Worm (Caenorhabditis elegans): ENCODE measurements around the gene exc-15.
"Not testable (repeated sequence)": the region's sequence is repeated elsewhere in the genome, so short reads cannot be mapped to it uniquely, and the experiment has no call there.

Gene exc-15

DNA sequence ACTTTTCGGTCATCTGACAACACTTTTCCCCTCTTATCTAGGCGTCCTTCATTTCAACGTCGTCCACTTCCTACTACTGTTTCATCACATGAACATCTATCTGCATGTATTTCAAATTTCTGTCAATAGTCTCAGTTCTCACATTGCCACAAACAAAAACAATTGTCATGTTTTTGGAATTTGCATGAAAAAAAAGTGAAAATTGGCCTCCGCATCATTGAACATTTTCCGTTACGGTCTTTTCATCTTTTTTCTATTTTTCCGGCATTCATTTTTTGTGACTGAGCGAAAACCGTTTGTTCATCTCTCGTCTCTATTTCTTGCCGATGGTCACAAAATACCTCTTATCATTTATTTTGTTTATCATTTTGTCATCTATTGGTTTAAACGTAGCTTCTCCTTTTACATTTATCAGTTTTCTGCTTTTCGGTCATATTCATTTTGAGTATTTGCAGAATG lies at the start of gene exc-15:
exc-15 (plus strand) TSS at position 411 of the 459 bp plus-strand sequence.
- no peak for TF ChIP-seq unc-62 (GFP tag; optimal IDR thresholded peaks at IDR 0.05)

DNA sequence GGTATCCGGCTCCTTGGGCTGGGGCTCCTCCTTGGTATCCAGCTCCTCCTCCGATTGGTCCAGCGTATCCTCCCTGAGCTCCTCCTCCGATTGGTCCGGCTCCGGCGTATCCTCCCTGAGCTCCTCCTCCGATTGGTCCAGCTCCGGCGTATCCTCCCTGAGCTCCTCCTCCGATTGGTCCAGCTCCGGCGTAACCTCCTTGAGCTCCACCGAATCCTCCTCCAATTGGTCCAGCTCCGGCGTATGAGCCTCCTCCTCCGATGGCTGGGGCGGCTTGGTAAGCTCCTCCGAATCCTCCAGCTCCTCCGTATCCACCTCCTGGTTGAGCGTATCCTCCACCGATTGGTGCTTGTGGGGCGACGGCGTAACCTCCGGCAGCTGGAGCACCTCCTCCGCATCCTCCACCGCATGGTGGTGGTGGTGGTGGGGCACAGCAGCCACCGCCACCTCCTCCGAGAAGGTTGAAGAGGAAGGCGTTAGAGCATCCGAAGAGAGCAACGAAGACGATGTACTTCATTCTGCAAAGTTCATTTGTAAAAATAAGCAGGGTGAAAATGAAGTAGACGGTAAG lies 47.8 kb upstream of the exc-15 start, which contains the start of gene Y47D7A.13:
Y47D7A.13 (minus strand) TSS at position 517 of the 571 bp plus-strand sequence.
- no peak for TF ChIP-seq unc-62 (GFP tag; optimal IDR thresholded peaks at IDR 0.05)

DNA sequence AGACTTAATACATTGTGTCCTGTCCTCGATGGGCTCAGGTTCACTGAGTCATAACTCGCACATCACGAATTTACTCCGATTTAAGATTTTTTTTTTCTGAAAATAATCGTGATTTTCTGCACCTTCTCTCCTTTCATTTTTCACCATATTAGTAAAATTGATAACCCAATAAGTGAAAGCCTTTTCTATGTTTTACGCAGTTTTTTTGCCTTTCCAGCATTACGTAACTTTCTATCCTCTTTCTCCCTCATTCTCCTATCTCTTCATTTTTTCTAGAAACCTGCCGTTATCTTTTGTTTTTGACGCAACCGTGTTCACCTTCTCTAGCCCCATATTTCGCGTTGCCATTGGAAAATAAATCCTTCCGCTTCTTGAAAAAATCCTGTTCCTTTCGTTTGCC lies 46.0 kb upstream of the exc-15 start:
- TF ChIP-seq unc-62 (GFP tag; optimal IDR thresholded peaks at IDR 0.05), result no peak

DNA sequence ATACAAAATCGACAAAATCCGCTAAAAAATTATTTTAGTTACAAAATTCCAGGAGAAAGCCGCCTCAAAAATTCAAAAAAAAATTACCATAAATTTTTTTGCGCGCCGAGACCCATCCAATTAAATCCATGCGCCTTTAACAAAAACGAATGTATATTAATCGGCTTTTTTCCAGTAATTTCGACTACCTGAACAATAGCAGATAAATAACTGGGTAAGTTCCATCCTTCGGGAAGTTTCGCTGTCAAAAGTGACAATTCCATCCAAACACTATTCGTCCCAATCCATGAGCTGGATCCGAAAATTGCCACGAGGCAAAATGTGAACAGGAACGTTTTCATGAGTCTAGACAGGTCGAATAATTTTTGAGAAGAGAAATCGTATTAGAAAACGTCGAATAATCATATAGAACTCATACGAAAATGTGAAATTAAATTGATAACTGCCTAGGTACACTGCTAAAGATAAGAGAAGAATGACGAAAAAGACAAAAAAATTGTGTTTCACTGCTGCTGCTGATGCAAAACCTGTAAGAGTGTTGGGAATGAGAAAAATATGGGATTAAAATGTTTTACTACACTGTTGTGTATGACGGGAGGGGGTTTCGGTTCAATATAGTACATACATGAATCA lies 40.4 kb upstream of the exc-15 start, which contains the start of gene rft-1:
rft-1 (minus strand) TSS at position 475 of the 633 bp plus-strand sequence.
- TF ChIP-seq unc-62 (GFP tag; optimal IDR thresholded peaks at IDR 0.05), result no peak

DNA sequence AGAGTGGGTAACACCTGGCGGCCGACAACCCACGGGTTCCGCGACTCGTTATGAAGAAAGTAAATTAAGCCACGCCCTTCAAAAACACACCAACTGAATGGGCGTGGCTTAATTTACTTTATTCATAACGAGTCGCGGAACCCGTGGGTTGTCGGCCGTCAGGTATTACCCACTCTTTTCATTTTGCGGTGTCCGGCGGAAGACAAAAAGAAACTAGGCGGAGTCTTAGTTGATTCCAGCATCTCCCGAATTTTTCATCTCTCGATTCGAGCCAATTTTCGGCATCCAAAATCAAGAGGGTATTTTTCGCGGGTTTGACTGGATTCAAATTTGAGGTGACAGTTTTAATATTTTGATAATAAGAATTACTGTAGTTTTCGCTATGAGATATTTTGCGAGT lies 35.6 kb upstream of the exc-15 start:
- no peak for TF ChIP-seq unc-62 (GFP tag; optimal IDR thresholded peaks at IDR 0.05)

DNA sequence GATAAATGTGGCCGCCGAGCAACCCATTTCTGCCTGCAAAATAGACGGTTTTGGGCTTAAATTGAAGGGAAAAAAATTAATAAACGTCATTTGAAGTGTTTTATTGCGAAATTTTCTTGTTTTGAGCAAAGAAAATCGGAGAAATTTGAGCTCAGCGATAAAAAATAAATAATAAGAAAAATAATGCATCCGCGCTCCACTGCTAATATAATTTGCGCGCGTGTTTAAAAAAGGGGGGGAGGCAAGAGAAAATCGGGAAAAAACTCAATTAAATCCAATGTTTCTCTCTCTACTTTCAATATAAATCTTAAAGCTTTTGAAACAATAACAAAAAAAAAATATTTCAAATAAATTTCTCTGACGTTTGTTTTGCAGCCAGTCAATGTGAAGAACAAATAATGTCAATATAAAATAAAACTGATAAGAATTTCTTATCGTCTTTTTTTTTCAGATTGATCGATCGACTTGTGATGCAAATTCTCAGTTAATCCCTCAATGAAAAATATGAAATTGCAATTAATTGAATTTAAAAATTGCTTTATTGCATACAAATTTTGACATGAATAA lies 32.7 kb upstream of the exc-15 start, which contains the start of gene rft-2:
rft-2 (minus strand) TSS at position 41 of the 567 bp plus-strand sequence.
- TF ChIP-seq unc-62 (GFP tag; optimal IDR thresholded peaks at IDR 0.05), result no peak

DNA sequence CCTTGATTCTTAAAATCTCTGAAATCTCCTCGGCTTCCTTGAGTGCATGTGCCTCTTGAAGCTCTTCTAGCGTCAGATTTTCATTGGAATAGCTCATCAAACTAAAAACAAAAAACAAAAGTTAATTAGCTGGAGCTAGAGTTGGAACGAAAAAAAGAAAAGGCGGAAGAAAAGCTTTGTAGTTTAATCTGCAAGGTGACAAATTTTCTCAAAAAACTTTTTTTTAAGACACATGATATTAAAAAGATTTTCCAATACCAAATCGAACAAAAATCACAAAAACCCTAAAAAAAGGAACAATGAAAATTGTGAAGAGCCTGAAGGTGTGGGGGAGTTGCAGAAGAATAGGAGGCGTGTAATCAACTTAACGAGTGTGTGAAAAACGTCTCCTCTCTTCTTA lies 28.6 kb upstream of the exc-15 start, which contains the start of gene gnrr-5:
gnrr-5 (minus strand) TSS at position 101 of the 400 bp plus-strand sequence.
- no peak for TF ChIP-seq unc-62 (GFP tag; optimal IDR thresholded peaks at IDR 0.05)

DNA sequence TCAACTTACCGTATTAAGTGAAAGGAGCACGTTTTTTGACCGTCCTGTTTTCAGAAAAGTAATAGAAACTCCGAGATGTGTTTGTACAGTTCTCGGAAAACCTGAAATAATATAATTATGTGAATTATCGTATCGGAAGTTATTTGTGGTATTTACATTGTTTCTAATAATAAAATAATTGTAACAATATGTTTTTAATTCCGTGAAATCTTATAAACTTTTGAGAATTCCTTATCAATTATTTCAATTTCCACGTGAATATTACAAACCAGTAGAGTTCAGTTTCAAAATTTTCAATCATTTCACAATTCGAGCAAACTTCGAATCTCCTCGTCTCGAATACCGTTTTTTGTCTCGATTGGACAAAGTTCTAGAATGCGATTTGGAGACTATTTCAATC lies 12.2 kb upstream of the exc-15 start, which contains the start of gene T08H10.3:
T08H10.3 (plus strand) TSS at position 301 of the 400 bp plus-strand sequence.
- TF ChIP-seq unc-62 (GFP tag; optimal IDR thresholded peaks at IDR 0.05), result no peak

DNA sequence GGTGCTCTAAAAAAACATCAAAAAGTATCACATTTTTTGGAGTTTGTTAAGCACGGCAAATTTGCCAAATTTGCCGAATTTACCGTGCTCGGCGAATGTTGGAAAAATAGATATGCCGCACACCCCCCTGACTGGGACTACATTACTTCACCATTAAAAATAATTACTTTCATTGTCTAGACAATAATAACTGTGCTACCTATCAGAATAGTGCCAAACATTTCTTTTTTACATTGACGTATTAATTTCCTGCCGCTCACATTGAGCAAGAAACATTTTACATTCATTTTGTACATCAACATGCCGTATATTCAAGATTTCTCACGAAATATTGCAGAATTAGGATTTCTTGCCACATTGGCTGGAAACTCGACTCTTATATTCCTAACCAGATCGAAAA lies 8.7 kb upstream of the exc-15 start, which contains the start of gene str-35:
str-35 (plus strand) TSS at position 301 of the 400 bp plus-strand sequence.
- TF ChIP-seq unc-62 (GFP tag; optimal IDR thresholded peaks at IDR 0.05), result not testable (repeated sequence)

DNA sequence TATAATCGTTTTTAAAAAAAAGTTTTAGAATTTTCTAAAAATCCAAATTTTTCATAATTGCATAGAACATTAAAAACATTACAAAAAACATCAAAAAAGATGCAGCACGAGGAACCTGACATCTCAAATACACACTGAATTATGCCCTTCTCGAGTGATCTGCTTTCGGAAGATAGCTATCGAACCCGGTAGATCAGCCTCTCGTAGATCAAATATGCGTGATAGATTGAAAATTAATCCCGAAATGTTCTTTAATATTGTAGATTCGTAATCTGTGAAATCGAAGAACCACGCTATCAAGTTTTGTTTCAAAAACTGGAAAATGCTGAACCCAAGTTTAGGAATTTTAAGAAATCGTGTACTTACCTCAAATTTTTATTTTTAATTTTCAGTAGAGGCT lies 1.4 kb upstream of the exc-15 start:
- no peak for TF ChIP-seq unc-62 (GFP tag; optimal IDR thresholded peaks at IDR 0.05)

DNA sequence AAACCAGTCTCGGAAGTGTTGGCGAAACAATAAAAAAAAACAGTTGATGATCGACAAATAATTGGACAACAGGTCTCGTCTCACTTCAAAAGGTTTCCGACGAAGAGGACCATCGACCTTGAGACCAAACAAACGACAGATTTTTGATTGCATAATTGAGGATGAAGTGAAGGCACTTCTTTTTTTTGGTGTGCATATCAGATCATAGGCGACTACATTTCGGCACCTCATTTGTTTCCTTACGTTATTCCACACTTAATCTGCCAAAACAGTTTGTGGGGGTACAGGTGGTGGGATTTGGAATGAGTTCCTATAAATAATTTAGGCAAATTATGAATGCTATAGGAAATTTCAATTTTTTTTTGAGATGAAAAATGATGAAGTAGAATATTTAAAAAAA lies 3.4 kb downstream of the exc-15 start:
- TF ChIP-seq unc-62 (GFP tag; optimal IDR thresholded peaks at IDR 0.05), result no peak

DNA sequence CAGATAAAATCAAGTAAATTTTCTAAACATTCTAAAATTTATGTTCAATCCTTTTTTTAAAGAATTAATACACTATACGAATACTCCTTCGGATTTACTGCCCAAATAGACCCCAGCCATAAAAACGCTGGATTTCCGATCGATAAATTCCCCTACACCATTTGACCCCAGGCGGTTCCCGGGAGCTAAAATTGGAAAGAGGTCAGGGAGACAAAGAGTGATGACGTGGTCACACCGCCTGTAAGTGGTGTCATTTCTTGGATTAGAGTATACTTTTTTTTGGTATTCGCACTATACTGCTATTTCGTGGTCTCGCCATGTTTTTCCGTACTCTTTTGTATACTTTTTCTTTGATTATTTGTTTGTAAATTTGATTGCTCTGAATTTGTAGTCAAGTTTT lies 4.6 kb downstream of the exc-15 start:
- TF ChIP-seq unc-62 (GFP tag; optimal IDR thresholded peaks at IDR 0.05), result no peak

DNA sequence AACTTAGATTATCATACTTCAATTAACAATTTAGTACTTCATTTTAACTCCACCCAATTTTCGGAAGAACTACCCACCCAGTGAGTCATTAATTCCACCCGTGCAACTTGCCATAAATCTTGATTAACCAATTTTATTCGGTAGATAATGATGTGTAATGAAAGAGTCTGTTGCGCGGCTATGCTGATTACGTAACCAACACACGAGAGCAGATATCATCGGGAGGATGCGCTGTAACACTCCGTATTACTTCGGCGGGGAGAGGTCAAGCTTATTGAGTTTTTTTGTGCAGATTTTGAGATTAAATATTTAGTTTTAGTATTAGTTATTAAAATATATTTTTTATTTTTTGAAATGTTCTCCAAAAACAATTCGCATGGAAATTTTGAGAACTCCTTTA lies 5.7 kb downstream of the exc-15 start:
- TF ChIP-seq unc-62 (GFP tag; optimal IDR thresholded peaks at IDR 0.05), result no peak

DNA sequence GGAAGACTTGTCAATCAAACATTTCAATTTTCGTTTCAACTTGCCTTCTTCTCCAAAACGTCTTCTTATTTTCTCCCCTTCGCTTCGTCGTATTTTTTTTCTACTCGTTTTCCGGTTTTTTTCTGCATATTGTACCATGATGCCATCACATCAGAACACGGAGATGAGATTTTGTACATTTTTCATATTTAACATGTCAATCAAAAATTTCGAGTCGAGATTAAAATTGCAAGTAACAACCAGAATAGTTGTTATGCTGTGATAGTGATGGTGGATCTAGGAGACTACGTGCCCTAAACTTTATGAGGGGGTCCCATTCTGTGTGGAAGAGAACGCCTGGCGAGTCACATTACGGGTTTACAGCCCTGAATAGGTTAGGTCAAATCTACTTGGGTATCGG lies 6.6 kb downstream of the exc-15 start:
- TF ChIP-seq unc-62 (GFP tag; optimal IDR thresholded peaks at IDR 0.05), result no peak

DNA sequence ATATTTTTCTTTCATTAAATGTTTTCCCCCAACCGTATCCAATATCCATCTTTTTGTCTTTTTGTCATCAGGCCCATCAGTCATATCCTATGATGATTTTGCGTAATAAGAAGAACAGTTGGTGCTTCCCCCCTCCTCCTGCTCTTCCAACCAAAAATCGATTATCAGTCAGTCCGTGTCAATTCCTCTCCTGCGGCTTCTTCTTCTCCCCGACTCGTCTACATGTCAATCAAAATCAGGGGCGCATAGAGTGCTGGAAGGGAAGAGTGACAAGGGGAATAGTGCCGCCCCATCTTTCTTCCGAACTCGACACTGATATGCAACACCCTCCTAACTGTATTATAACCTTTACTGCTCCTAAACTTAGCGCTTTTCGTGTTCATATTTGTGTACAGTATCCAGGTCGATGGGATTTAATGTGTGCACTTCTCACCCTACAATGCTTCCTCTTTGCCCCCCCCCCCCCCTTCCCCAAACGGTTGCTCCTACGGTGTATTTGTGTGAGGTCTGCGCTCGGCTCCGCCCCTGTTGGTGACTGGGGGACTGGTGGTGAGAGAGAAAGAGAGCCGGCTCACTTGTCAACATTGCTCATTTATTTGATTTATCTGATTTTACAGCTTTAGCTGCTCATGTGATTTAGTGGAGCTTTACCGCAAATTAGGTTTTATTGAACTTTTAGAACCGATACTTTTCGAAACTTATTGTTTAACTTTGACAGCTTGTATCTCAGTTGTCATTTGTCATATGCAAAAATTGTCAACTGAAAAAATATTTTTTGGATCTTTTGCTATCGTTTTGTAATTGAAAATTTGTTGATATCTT lies 8.2 kb downstream of the exc-15 start:
- TF ChIP-seq unc-62 (GFP tag; optimal IDR thresholded peaks at IDR 0.05), result no peak

All from whole organism, dauer.